Worm (Caenorhabditis elegans) whole organism, late embryonic: ENCODE results near the gene F07E5.12.

Experiments
- F13H6.1 ChIP-seq: sonication (generic microtip); optimal IDR thresholded peaks from 2 replicates; lab custom pipeline; 2016; ENCODE audit warnings: missing genetic modification characterization, missing compliant biosample characterization
- K02D7.2 ChIP-seq: sonication (generic microtip); optimal IDR thresholded peaks from 2 replicates; lab custom pipeline; 2017; ENCODE audit warnings: mild to moderate bottlenecking, missing genetic modification characterization, missing compliant biosample characterization
- T23F11.4 ChIP-seq: fragments of 200-800 bp; sonication (Bioruptor generic); optimal IDR thresholded peaks from 2 replicates; lab custom pipeline; 2018; ENCODE audit warnings: mild to moderate bottlenecking, missing genetic modification characterization, missing compliant biosample characterization
- ahr-1 ChIP-seq: sonication (generic microtip); optimal IDR thresholded peaks from 2 replicates; lab custom pipeline; 2016; ENCODE audit warnings: missing genetic modification characterization, missing compliant biosample characterization
- ama-1 ChIP-seq: fragments of 150-350 bp; optimal IDR thresholded peaks from 2 replicates; lab custom pipeline; 2014
- ceh-14 ChIP-seq: sonication (generic microtip); optimal IDR thresholded peaks from 2 replicates; lab custom pipeline; 2016; ENCODE audit warnings: missing genotype, missing genetic modification characterization, missing compliant biosample characterization
- ceh-2 ChIP-seq: sonication (generic microtip); optimal IDR thresholded peaks from 2 replicates; lab custom pipeline; 2016; ENCODE audit warnings: missing genotype, missing genetic modification characterization, missing compliant biosample characterization
- ceh-22 ChIP-seq: sonication (generic microtip); optimal IDR thresholded peaks from 2 replicates; lab custom pipeline; 2017; ENCODE audit warnings: missing biosample characterization, missing genetic modification characterization
- ceh-24 ChIP-seq: sonication (generic microtip); optimal IDR thresholded peaks from 2 replicates; lab custom pipeline; 2016; ENCODE audit warnings: mild to moderate bottlenecking, missing genetic modification characterization, missing compliant biosample characterization
- ceh-45 ChIP-seq: fragments of 200-800 bp; sonication (Bioruptor generic); IDR thresholded peaks from 2 replicates; pipeline ENCODE4 v1.3.6; 2022; ENCODE audit warnings: missing genetic modification reagents, missing genetic modification characterization, missing compliant biosample characterization
- dve-1 ChIP-seq: sonication (generic microtip); optimal IDR thresholded peaks from 2 replicates; lab custom pipeline; 2017; ENCODE audit warnings: antibody characterized with exemption, mild to moderate bottlenecking, missing genetic modification characterization, missing compliant biosample characterization
- elt-2 ChIP-seq: sonication (generic microtip); optimal IDR thresholded peaks from 2 replicates; lab custom pipeline; 2016; ENCODE audit warnings: missing genetic modification reagents, missing genetic modification characterization, missing compliant biosample characterization
- elt-4 ChIP-seq: sonication (generic microtip); optimal IDR thresholded peaks from 2 replicates; lab custom pipeline; 2016; ENCODE audit warnings: missing genetic modification characterization, missing compliant biosample characterization
- ets-4 ChIP-seq: sonication (generic microtip); optimal IDR thresholded peaks from 2 replicates; lab custom pipeline; 2016; ENCODE audit warnings: missing genetic modification characterization, missing compliant biosample characterization
- fax-1 ChIP-seq: sonication (generic microtip); optimal IDR thresholded peaks from 2 replicates; lab custom pipeline; 2016; ENCODE audit warnings: missing genotype, missing genetic modification characterization, missing compliant biosample characterization
- fkh-10 ChIP-seq: fragments of 150-350 bp; optimal IDR thresholded peaks from 2 replicates; lab custom pipeline; 2014; ENCODE audit warnings: missing biosample characterization, missing genetic modification reagents, missing genetic modification characterization
- fkh-6 ChIP-seq: sonication (generic microtip); optimal IDR thresholded peaks from 2 replicates; lab custom pipeline; 2016; ENCODE audit warnings: missing genetic modification characterization, missing compliant biosample characterization
- hlh-13 ChIP-seq: fragments of 200-800 bp; sonication (Bioruptor generic); optimal IDR thresholded peaks from 2 replicates; lab custom pipeline; 2018; ENCODE audit warnings: mild to moderate bottlenecking, missing genetic modification characterization, missing compliant biosample characterization
- hlh-30 ChIP-seq: sonication (generic microtip); optimal IDR thresholded peaks from 2 replicates; lab custom pipeline; 2017; ENCODE audit warnings: antibody characterized with exemption, missing genetic modification characterization, missing compliant biosample characterization; ENCODE audit not compliant: insufficient read depth
- hlh-8 ChIP-seq: sonication (generic microtip); optimal IDR thresholded peaks from 2 replicates; lab custom pipeline; 2016; ENCODE audit warnings: missing genotype, missing genetic modification characterization, missing compliant biosample characterization
- lim-6 ChIP-seq: sonication (generic microtip); optimal IDR thresholded peaks from 2 replicates; lab custom pipeline; 2016; ENCODE audit warnings: missing genetic modification characterization, missing compliant biosample characterization
- mec-3 ChIP-seq: sonication (generic microtip); optimal IDR thresholded peaks from 2 replicates; lab custom pipeline; 2016; ENCODE audit warnings: borderline replicate concordance, missing genetic modification characterization, missing compliant biosample characterization
- nfya-1 ChIP-seq: sonication (generic microtip); optimal IDR thresholded peaks from 2 replicates; lab custom pipeline; 2017; ENCODE audit warnings: missing genetic modification characterization, mild to moderate bottlenecking, missing compliant biosample characterization, antibody characterized with exemption, moderate library complexity
- npax-4 ChIP-seq: sonication (generic microtip); optimal IDR thresholded peaks from 2 replicates; lab custom pipeline; 2016; ENCODE audit warnings: missing genetic modification characterization, missing compliant biosample characterization
- odd-2 ChIP-seq: sonication (generic microtip); optimal IDR thresholded peaks from 2 replicates; lab custom pipeline; 2017; ENCODE audit warnings: antibody characterized with exemption, mild to moderate bottlenecking, missing genetic modification characterization, missing compliant biosample characterization
- pag-3 ChIP-seq: sonication (generic microtip); optimal IDR thresholded peaks from 2 replicates; lab custom pipeline; 2016; ENCODE audit warnings: missing compliant biosample characterization, missing genetic modification characterization, borderline replicate concordance
- pax-1 ChIP-seq: fragments of 150-350 bp; optimal IDR thresholded peaks from 2 replicates; lab custom pipeline; 2014; ENCODE audit warnings: missing biosample characterization, missing genetic modification characterization
- pha-4 ChIP-seq: fragments of 150-350 bp; optimal IDR thresholded peaks from 2 replicates; lab custom pipeline; 2018; ENCODE audit warnings: missing biosample characterization, missing genetic modification reagents, missing genetic modification characterization
- pqm-1 ChIP-seq: sonication (generic microtip); optimal IDR thresholded peaks from 2 replicates; lab custom pipeline; 2016; ENCODE audit warnings: missing genetic modification characterization, missing compliant biosample characterization
- pros-1 ChIP-seq: fragments of 150-350 bp; optimal IDR thresholded peaks from 2 replicates; lab custom pipeline; 2014; ENCODE audit warnings: missing biosample characterization, missing genetic modification reagents, missing genetic modification characterization
- rnt-1 ChIP-seq: sonication (generic microtip); optimal IDR thresholded peaks from 2 replicates; lab custom pipeline; 2016; ENCODE audit warnings: missing genetic modification characterization, missing compliant biosample characterization
- sdc-2 ChIP-seq: sonication (generic microtip); optimal IDR thresholded peaks from 2 replicates; lab custom pipeline; 2016; ENCODE audit warnings: missing genotype, missing genetic modification characterization, missing compliant biosample characterization
- sox-2 ChIP-seq: fragments of 200-800 bp; sonication (Bioruptor generic); IDR thresholded peaks from 2 replicates; pipeline ENCODE4 v1.3.6; 2022; ENCODE audit warnings: missing genetic modification reagents, missing genetic modification characterization, missing compliant biosample characterization
- tbx-7 ChIP-seq: sonication (generic microtip); optimal IDR thresholded peaks from 2 replicates; lab custom pipeline; 2016; ENCODE audit warnings: missing genotype, missing genetic modification characterization, missing compliant biosample characterization
- ttx-3 ChIP-seq: sonication (generic microtip); optimal IDR thresholded peaks from 2 replicates; lab custom pipeline; 2016; ENCODE audit warnings: missing genetic modification reagents, missing genetic modification characterization, missing compliant biosample characterization
- unc-3 ChIP-seq, 2 experiments: fragments of 200-800 bp in 1 of 2; sonication (Bioruptor generic) in 1 of 2; sonication (generic microtip) in 1 of 2; conservative IDR thresholded peaks in 1 of 2; optimal IDR thresholded peaks in 1 of 2; 2 replicates each; pipeline versions ENCODE4 v1.3.6 to Lab custom; 2016 to 2022; ENCODE audit warnings: missing compliant biosample characterization in 2 of 2, missing genetic modification characterization in 2 of 2, missing genetic modification reagents in 1 of 2
- unc-86 ChIP-seq: sonication (generic microtip); optimal IDR thresholded peaks from 2 replicates; lab custom pipeline; 2016; ENCODE audit warnings: missing genetic modification characterization, missing compliant biosample characterization
- zip-5 ChIP-seq: sonication (generic microtip); optimal IDR thresholded peaks from 2 replicates; lab custom pipeline; 2016; ENCODE audit warnings: missing genetic modification characterization, missing compliant biosample characterization

The F07E5.12 gene

DNA sequence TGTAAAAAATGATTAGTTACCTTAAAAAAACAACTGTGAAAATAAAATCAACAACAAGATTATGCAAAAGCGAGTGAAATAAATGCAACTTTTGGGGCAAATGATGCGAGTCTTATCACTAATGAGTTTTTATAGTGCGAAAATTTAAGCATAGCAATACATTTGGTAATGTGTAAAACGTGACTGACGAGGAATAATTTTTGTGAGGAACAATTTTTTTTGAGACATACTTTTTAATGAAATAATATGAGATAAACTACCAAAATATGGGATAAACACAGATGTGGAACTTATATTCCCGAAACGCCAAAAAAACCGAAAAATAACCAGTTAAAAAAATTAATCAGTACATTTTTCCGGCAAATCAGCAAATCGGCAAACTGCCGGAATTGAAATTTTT is 12.7 kb downstream of the F07E5.12 start, which contains the start of gene F07E5.9:
Gene F07E5.9 (minus strand): TSS at position 101 of the 400 bp plus-strand sequence.
- TF ChIP-seq fkh-10 (GFP tag; lab: Kevin White, UChicago) (no peak), ama-1 (lab: Kevin White, UChicago) (no peak), hlh-13 (GFP tag; lab: Kevin White, UChicago) (no peak), ceh-24 (tag; lab: Kevin White, UChicago) (no peak), ets-4 (tag; lab: Kevin White, UChicago) (no peak), pqm-1 (tag; lab: Kevin White, UChicago) (no peak), sdc-2 (tag; lab: Kevin White, UChicago) (no peak), F13H6.1 (tag; lab: Kevin White, UChicago) (no peak), pros-1 (tag; lab: Kevin White, UChicago) (no peak), odd-2 (tag; lab: Kevin White, UChicago) (no peak), sox-2 (GFP tag; lab: Robert Waterston, UW) (no peak), pag-3 (tag; lab: Kevin White, UChicago) (no peak), ttx-3 (no peak), K02D7.2 (tag; lab: Kevin White, UChicago) (no peak), ceh-14 (tag; lab: Kevin White, UChicago) (no peak), fax-1 (tag; lab: Kevin White, UChicago) (no peak), T23F11.4 (GFP tag; lab: Kevin White, UChicago) (no peak), ceh-45 (GFP tag; lab: Robert Waterston, UW) (no peak)
- TF ChIP-seq, all 69 proteins: peak for 0

ce11 chrII:2081257-2081656 is 13.5 kb downstream of the F07E5.12 start, which contains the start of gene T16A1.4:
T16A1.4 (plus strand) TSS chrII:2081557.
- TF ChIP-seq pha-4 (tag; lab: Kevin White, UChicago) (no peak), elt-2 (tag; lab: Kevin White, UChicago) (no peak), tbx-7 (tag; lab: Kevin White, UChicago) (no peak), odd-2 (tag; lab: Kevin White, UChicago) (no peak), ceh-2 (tag; lab: Kevin White, UChicago) (no peak), ceh-45 (GFP tag; lab: Robert Waterston, UW) (no peak), fkh-6 (tag; lab: Kevin White, UChicago) (no peak), dve-1 (no peak), rnt-1 (tag; lab: Kevin White, UChicago) (no peak), unc-86 (no peak)
- TF ChIP-seq, all 69 proteins: peak for 0

ce11 chrII:2083726-2084179 is 16.0 kb downstream of the F07E5.12 start, which contains the start of the genes T16A1.5 and fbxc-49:
T16A1.5 (minus strand) TSS chrII:2083826.
fbxc-49 (plus strand) TSS chrII:2084129.
- TF ChIP-seq pag-3 (tag; lab: Kevin White, UChicago) (no peak), pax-1 (tag; lab: Kevin White, UChicago) (no peak), hlh-8 (tag; lab: Kevin White, UChicago) (no peak), hlh-30 (tag; lab: Kevin White, UChicago) (no peak), ceh-22 (tag; lab: Kevin White, UChicago) (no peak), nfya-1 (tag; lab: Kevin White, UChicago) (no peak), elt-4 (tag; lab: Kevin White, UChicago) (no peak), mec-3 (tag; lab: Kevin White, UChicago) (no peak), ahr-1 (tag; lab: Kevin White, UChicago) (no peak), npax-4 (tag; lab: Kevin White, UChicago) (no peak), unc-3 (GFP tag; conservative IDR thresholded peaks at IDR 0.05; lab: Robert Waterston, UW) (no peak), unc-3 (tag; optimal IDR thresholded peaks at IDR 0.05; lab: Kevin White, UChicago) (no peak), lim-6 (tag; lab: Kevin White, UChicago) (no peak), zip-5 (tag; lab: Kevin White, UChicago) (no peak)
